Worm (Caenorhabditis elegans): Measurements from ENCODE around the gene F56D5.6.
A peak's percentile ranks its signal among the peaks of the same experiment; 100 is the strongest.

The F56D5.6 gene

ce11 chrIV:9450375-9450774, 48.7 kb downstream of the F56D5.6 start, which contains the start of gene cpin-1:
cpin-1 (plus strand) TSS chrIV:9450675.
- TF ChIP-seq mbf-1 (tag; optimal IDR thresholded peaks at IDR 0.05), result no peak
- no peak for TF ChIP-seq nhr-6 (tag; optimal IDR thresholded peaks at IDR 0.05)
- no peak for TF ChIP-seq alr-1 (tag; optimal IDR thresholded peaks at IDR 0.05)
- TF ChIP-seq F13H6.1 (tag; optimal IDR thresholded peaks at IDR 0.05), result no peak
- no peak for TF ChIP-seq C34F6.9 (tag; optimal IDR thresholded peaks at IDR 0.05)

ce11 chrIV:9451816-9452215, 50.1 kb downstream of the F56D5.6 start:
- TF ChIP-seq lin-11 (tag; optimal IDR thresholded peaks at IDR 0.05), result no peak
- no peak for TF ChIP-seq nhr-21 (tag; optimal IDR thresholded peaks at IDR 0.05)
- no peak for TF ChIP-seq egl-27 (tag; optimal IDR thresholded peaks at IDR 0.05)
- TF ChIP-seq sma-3 (GFP tag; optimal IDR thresholded peaks at IDR 0.05), result no peak
- TF ChIP-seq nhr-237 (tag; optimal IDR thresholded peaks at IDR 0.05), result no peak
- TF ChIP-seq nhr-11 (tag; optimal IDR thresholded peaks at IDR 0.05), result no peak
- no peak for TF ChIP-seq peb-1 (tag; optimal IDR thresholded peaks at IDR 0.05)
- TF ChIP-seq elt-3 (tag; optimal IDR thresholded peaks at IDR 0.05), result no peak

- no peak for TF ChIP-seq ztf-4 (tag; optimal IDR thresholded peaks at IDR 0.05)
These were observed 55.7 kb downstream of the F56D5.6 start, which contains the start of gene cutl-17 for ce11 chrIV:9457400-9457799. cutl-17 (minus strand) TSS chrIV:9457500.

ce11 chrIV:9459224-9459781, 57.6 kb downstream of the F56D5.6 start, which contains the start of gene copb-2:
copb-2 (plus strand) TSS chrIV:9459731.
- peak; percentile 85 for TF ChIP-seq unc-55 (GFP tag; optimal IDR thresholded peaks at IDR 0.05)
- peak; percentile 36 for TF ChIP-seq nhr-25 (tag; optimal IDR thresholded peaks at IDR 0.05)
- TF ChIP-seq lin-13 (GFP tag; optimal IDR thresholded peaks at IDR 0.05), result peak; percentile 68
- TF ChIP-seq C34F6.9 (tag; optimal IDR thresholded peaks at IDR 0.05), result peak; percentile 79
- TF ChIP-seq zag-1 (tag; optimal IDR thresholded peaks at IDR 0.05), result no peak
- peak; percentile 4 for TF ChIP-seq sem-4 (tag; optimal IDR thresholded peaks at IDR 0.05)
- TF ChIP-seq lsy-2 (tag; optimal IDR thresholded peaks at IDR 0.05), result peak; percentile 17 to 84
- peak; percentile 36 for TF ChIP-seq sma-9 (GFP tag; optimal IDR thresholded peaks at IDR 0.05)
- TF ChIP-seq sma-9 (tag; optimal IDR thresholded peaks at IDR 0.05), result no peak
- peak; percentile 20 for TF ChIP-seq fos-1 (tag; optimal IDR thresholded peaks at IDR 0.05)
- TF ChIP-seq sma-3 (GFP tag; optimal IDR thresholded peaks at IDR 0.05), result peak; percentile 20
- no peak for TF ChIP-seq ZK546.5 (tag; optimal IDR thresholded peaks at IDR 0.05)
- TF ChIP-seq lin-11 (tag; optimal IDR thresholded peaks at IDR 0.05), result peak; percentile 55
- TF ChIP-seq gmeb-1 (tag; optimal IDR thresholded peaks at IDR 0.05), result peak; percentile 71
- TF ChIP-seq ama-1 (optimal IDR thresholded peaks at IDR 0.05), result peak; percentile 12
- no peak for TF ChIP-seq peb-1 (tag; optimal IDR thresholded peaks at IDR 0.05)
- TF ChIP-seq nhr-237 (tag; optimal IDR thresholded peaks at IDR 0.05), result no peak
- peak; percentile 93 for TF ChIP-seq crh-2 (tag; optimal IDR thresholded peaks at IDR 0.05)
- TF ChIP-seq nhr-129 (tag; optimal IDR thresholded peaks at IDR 0.05), result peak; percentile 28
- peak; percentile 67 for TF ChIP-seq snpc-4 (tag; optimal IDR thresholded peaks at IDR 0.05)
- TF ChIP-seq lin-39 (tag; optimal IDR thresholded peaks at IDR 0.05), result no peak
